Worm (Caenorhabditis elegans): ENCODE data around the gene kbp-3.
A peak's percentile ranks its signal among the peaks of the same experiment; 100 is the strongest.

The kbp-3 gene

ce11 chrII:14399595-14399994 lies 9.7 kb upstream of the kbp-3 start (continued):
- TF ChIP-seq C16A3.4 (tag; optimal IDR thresholded peaks at IDR 0.05) (peak; percentile 94), jun-1 (tag; optimal IDR thresholded peaks at IDR 0.05) (peak; percentile 56), xbp-1 (tag; optimal IDR thresholded peaks at IDR 0.05) (peak; percentile 88), nhr-85 (tag) (peak; percentile 93), elt-3 (tag; optimal IDR thresholded peaks at IDR 0.05) (peak in 2 of 6 experiments; percentile 45 to 93), nhr-19 (GFP tag; conservative IDR thresholded peaks at IDR 0.05) (peak; percentile 80), blmp-1 (tag; optimal IDR thresholded peaks at IDR 0.05) (peak; percentile 75), ceh-90 (tag; optimal IDR thresholded peaks at IDR 0.05) (peak; percentile 27), snu-23 (GFP tag; optimal IDR thresholded peaks at IDR 0.05) (peak; percentile 95), zip-4 (GFP tag; optimal IDR thresholded peaks at IDR 0.05) (peak; percentile 67), fos-1 (tag; optimal IDR thresholded peaks at IDR 0.05) (peak; percentile 50), C04F5.9 (tag; optimal IDR thresholded peaks at IDR 0.05) (no peak), efl-1 (optimal IDR thresholded peaks at IDR 0.05) (peak; percentile 87 to 90), efl-1 (GFP tag; optimal IDR thresholded peaks at IDR 0.05 in 1 of 2) (peak; percentile 84 to 98), skn-1 (tag; optimal IDR thresholded peaks at IDR 0.05) (peak; percentile 93), nhr-90 (tag; optimal IDR thresholded peaks at IDR 0.05; ENCODE audit: poor library complexity) (peak; percentile 81), ceh-88 (GFP tag; IDR thresholded peaks at IDR 0.05) (no peak; the same call in 1 of the 2 replicates), tlp-1 (tag; optimal IDR thresholded peaks at IDR 0.05) (no peak), mef-2 (tag; optimal IDR thresholded peaks at IDR 0.05) (no peak), grh-1 (GFP tag; IDR thresholded peaks at IDR 0.05) (no peak), hpl-2 (GFP tag; optimal IDR thresholded peaks at IDR 0.05) (peak; percentile 28), ceh-8 (GFP tag; optimal IDR thresholded peaks at IDR 0.05) (peak; percentile 50), ceh-82 (tag; optimal IDR thresholded peaks at IDR 0.05) (peak; percentile 64 to 91 (median 69)), sox-4 (tag; optimal IDR thresholded peaks at IDR 0.05) (peak; percentile 37), lin-15B (tag; optimal IDR thresholded peaks at IDR 0.05) (peak; percentile 93), vab-15 (tag; optimal IDR thresholded peaks at IDR 0.05) (no peak), lin-39 (tag; optimal IDR thresholded peaks at IDR 0.05) (peak; percentile 60), nhr-47 (tag; optimal IDR thresholded peaks at IDR 0.05) (peak; percentile 89), elt-2 (tag; optimal IDR thresholded peaks at IDR 0.05) (no peak), sup-37 (GFP tag; optimal IDR thresholded peaks at IDR 0.05) (no peak), unc-86 (tag; optimal IDR thresholded peaks at IDR 0.05) (peak; percentile 73), ztf-4 (tag; optimal IDR thresholded peaks at IDR 0.05) (peak; percentile 64), ztf-11 (tag; optimal IDR thresholded peaks at IDR 0.05) (peak in 1 of 2 experiments; percentile 48), aha-1 (tag; optimal IDR thresholded peaks at IDR 0.05) (no peak), lir-3 (tag; optimal IDR thresholded peaks at IDR 0.05; ENCODE audit: poor library complexity) (peak; percentile 72), nhr-84 (tag; optimal IDR thresholded peaks at IDR 0.05) (no peak), dpl-1 (GFP tag; optimal IDR thresholded peaks at IDR 0.05) (peak; percentile 80 to 87 (median 83)), nhr-11 (tag; optimal IDR thresholded peaks at IDR 0.05) (no peak), nhr-12 (tag; optimal IDR thresholded peaks at IDR 0.05) (no peak), F16B12.6 (tag; optimal IDR thresholded peaks at IDR 0.05) (peak; percentile 68), nhr-76 (tag; optimal IDR thresholded peaks at IDR 0.05) (no peak), hlh-4 (tag; optimal IDR thresholded peaks at IDR 0.05) (no peak), egl-13 (tag; optimal IDR thresholded peaks at IDR 0.05) (peak; percentile 77), ces-1 (GFP tag; optimal IDR thresholded peaks at IDR 0.05) (no peak), lsy-2 (tag; optimal IDR thresholded peaks at IDR 0.05) (peak; percentile 87 to 95), hlh-17 (GFP tag; optimal IDR thresholded peaks at IDR 0.05; ENCODE audit: borderline replicate concordance) (no peak), aly-2 (tag; optimal IDR thresholded peaks at IDR 0.05) (peak; percentile 39), fkh-10 (GFP tag; optimal IDR thresholded peaks at IDR 0.05) (peak; percentile 64), tbx-2 (tag; optimal IDR thresholded peaks at IDR 0.05) (peak; percentile 86), egl-27 (tag; optimal IDR thresholded peaks at IDR 0.05) (no peak), nhr-20 (tag; optimal IDR thresholded peaks at IDR 0.05) (peak; percentile 91), rnt-1 (tag; optimal IDR thresholded peaks at IDR 0.05) (peak; percentile 76), nhr-28 (tag; optimal IDR thresholded peaks at IDR 0.05) (no peak)
